Fruit fly (Drosophila melanogaster): Measurements from ENCODE around the gene CG6686.

Gene CG6686

DNA sequence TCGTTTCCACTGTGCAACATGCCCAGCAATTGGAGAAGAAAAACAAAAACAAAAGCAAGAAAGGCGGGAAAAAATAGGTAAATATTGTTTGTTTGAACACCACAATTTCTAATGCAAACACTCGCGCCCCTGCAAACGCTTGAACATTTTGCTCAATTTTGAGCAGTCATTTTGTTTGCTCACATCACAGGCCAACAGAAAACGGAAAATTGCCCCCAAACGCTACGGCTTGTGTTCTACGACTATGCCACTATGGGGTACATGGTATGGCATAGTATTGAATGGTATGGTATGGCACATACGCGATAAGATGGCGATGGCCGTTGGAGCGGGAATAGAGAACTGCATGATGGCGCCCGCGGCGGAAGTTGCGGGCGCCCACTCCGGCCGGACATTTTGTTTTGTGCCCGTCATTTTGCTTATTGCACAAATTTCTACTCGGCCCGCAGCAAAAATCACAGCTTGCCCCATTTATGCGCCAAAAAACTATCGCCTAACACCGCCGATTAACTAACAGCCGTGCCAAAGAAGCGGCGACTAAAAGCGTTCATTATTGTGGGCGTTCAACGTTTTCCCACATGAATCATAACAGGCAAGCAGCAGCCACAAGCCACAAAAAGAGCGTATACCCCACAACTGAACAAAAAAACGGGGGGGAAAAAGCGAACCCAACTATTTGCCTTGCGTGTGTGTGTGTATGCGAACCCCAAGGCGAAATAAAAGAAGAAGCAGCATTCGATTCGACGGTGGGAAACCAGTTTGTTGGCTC, 16.6 kb upstream of the CG6686 start (continued):
- peak; percentile 25 for TF ChIP-seq maf-S (GFP tag; optimal IDR thresholded peaks at IDR 0.05)
- TF ChIP-seq CG11696 (GFP tag; IDR thresholded peaks at IDR 0.05), result no peak
- peak; percentile 2 for TF ChIP-seq disco-r (GFP tag; optimal IDR thresholded peaks at IDR 0.05)
- no peak for TF ChIP-seq CG17186 (GFP tag; optimal IDR thresholded peaks at IDR 0.05)
- no peak for TF ChIP-seq Deaf1 (tag; optimal IDR thresholded peaks at IDR 0.05)
- TF ChIP-seq CG7357 (GFP tag; IDR thresholded peaks at IDR 0.05), result 0 out of 3 replicates have a peak, but pooled peaks have one; percentile 7
- no peak for TF ChIP-seq slou (GFP tag; optimal IDR thresholded peaks at IDR 0.05)
- TF ChIP-seq CoRest (tag; optimal IDR thresholded peaks at IDR 0.05), result peak; percentile 50
- no peak for TF ChIP-seq CG8765 (GFP tag; IDR thresholded peaks at IDR 0.05)
- TF ChIP-seq CG8359 (GFP tag; optimal IDR thresholded peaks at IDR 0.05; ENCODE audit: borderline replicate concordance), result peak; percentile 40
- peak; percentile 79 for TF ChIP-seq exex (tag; optimal IDR thresholded peaks at IDR 0.05)
- TF ChIP-seq CG4282 (GFP tag; optimal IDR thresholded peaks at IDR 0.05), result peak; percentile 2
- TF ChIP-seq Dll (GFP tag; IDR thresholded peaks at IDR 0.05; ENCODE audit: partially characterized antibody), result no peak
- TF ChIP-seq CG8281 (tag; optimal IDR thresholded peaks at IDR 0.05), result peak; percentile 33
- TF ChIP-seq bsh (GFP tag; optimal IDR thresholded peaks at IDR 0.05), result peak in 1 of 2 experiments; percentile 80
- no peak for TF ChIP-seq bowl (GFP tag; IDR thresholded peaks at IDR 0.05)
- TF ChIP-seq CG9817 (tag; optimal IDR thresholded peaks at IDR 0.05), result peak; percentile 12
- peak; percentile 10 for TF ChIP-seq CG10267 (tag; optimal IDR thresholded peaks at IDR 0.05)
- TF ChIP-seq Vsx1 (GFP tag; optimal IDR thresholded peaks at IDR 0.05), result peak; percentile 88
- peak; percentile 55 for TF ChIP-seq CG15011 (GFP tag; optimal IDR thresholded peaks at IDR 0.05)
- peak; percentile 79 for TF ChIP-seq CG4328 (GFP tag; optimal IDR thresholded peaks at IDR 0.05)
- TF ChIP-seq croc (GFP tag; conservative IDR thresholded peaks at IDR 0.05), result no peak; the same call in 1 of the 3 replicates
- no peak for TF ChIP-seq zen2 (GFP tag; IDR thresholded peaks at IDR 0.05; ENCODE audit: partially characterized antibody)
- no peak for TF ChIP-seq klu (GFP tag; IDR thresholded peaks at IDR 0.05)
- peak; percentile 62 for TF ChIP-seq pros (GFP tag; optimal IDR thresholded peaks at IDR 0.05)
- peak; percentile 32 for TF ChIP-seq CG10654 (GFP tag; optimal IDR thresholded peaks at IDR 0.05)
- peak; percentile 82 for TF ChIP-seq CG18599 (GFP tag; optimal IDR thresholded peaks at IDR 0.05)
- TF ChIP-seq gem (tag; optimal IDR thresholded peaks at IDR 0.05), result peak; percentile 77
- TF ChIP-seq CG1792 (GFP tag; optimal IDR thresholded peaks at IDR 0.05), result peak; percentile 15
- TF ChIP-seq zf30C (GFP tag; optimal IDR thresholded peaks at IDR 0.05), result no peak
- TF ChIP-seq jing (GFP tag; optimal IDR thresholded peaks at IDR 0.05), result no peak
- peak; percentile 22 for TF ChIP-seq tx (GFP tag; optimal IDR thresholded peaks at IDR 0.05)
- peak; percentile 61 for TF ChIP-seq YL-1 (GFP tag; optimal IDR thresholded peaks at IDR 0.05)
- no peak for TF ChIP-seq CG16779 (GFP tag; IDR thresholded peaks at IDR 0.05)
- peak; percentile 52 for TF ChIP-seq CG10274 (GFP tag; optimal IDR thresholded peaks at IDR 0.05)
- TF ChIP-seq ERR (GFP tag; optimal IDR thresholded peaks at IDR 0.05), result peak; percentile 32
- TF ChIP-seq luna (GFP tag; optimal IDR thresholded peaks at IDR 0.05), result no peak
- TF ChIP-seq Hr3 (GFP tag; optimal IDR thresholded peaks at IDR 0.05), result no peak
- no peak for TF ChIP-seq fd3F (GFP tag; optimal IDR thresholded peaks at IDR 0.05)
- peak; percentile 83 for TF ChIP-seq nau (GFP tag; optimal IDR thresholded peaks at IDR 0.05)
- TF ChIP-seq kay (GFP tag; optimal IDR thresholded peaks at IDR 0.05), result peak; percentile 20
- TF ChIP-seq CG14860 (GFP tag; IDR thresholded peaks at IDR 0.05; ENCODE audit: partially characterized antibody), result no peak
- no peak for TF ChIP-seq CG3726 (GFP tag; IDR thresholded peaks at IDR 0.05)
- TF ChIP-seq CG8089 (GFP tag; optimal IDR thresholded peaks at IDR 0.05), result peak; percentile 78
- peak; percentile 9 for TF ChIP-seq CG14965 (GFP tag; optimal IDR thresholded peaks at IDR 0.05; ENCODE audit: borderline replicate concordance)
- no peak for TF ChIP-seq Nf-YA (GFP tag; IDR thresholded peaks at IDR 0.05)
- TF ChIP-seq corto (GFP tag; optimal IDR thresholded peaks at IDR 0.05), result no peak
- TF ChIP-seq ab (GFP tag; optimal IDR thresholded peaks at IDR 0.05), result no peak

All from whole organism, embryonic.